Fruit fly (Drosophila melanogaster) whole organism, embryonic: ENCODE results near the gene CG16719.
A peak's percentile ranks its signal among the peaks of the same experiment; 100 is the strongest.

Source experiments
- Atf3 ChIP-seq: fragments of 200-800 bp; sonication (Bioruptor generic); optimal IDR thresholded peaks from 3 replicates; lab custom pipeline; 2016; ENCODE audit warnings: missing biosample characterization, missing genetic modification characterization
- Bteb2 ChIP-seq: fragments of 200-800 bp; sonication (Bioruptor generic); optimal IDR thresholded peaks from 2 replicates; lab custom pipeline; 2016; ENCODE audit warnings: missing biosample characterization, missing genetic modification characterization
- CG10267 ChIP-seq: fragments of 200-800 bp; sonication (Bioruptor generic); optimal IDR thresholded peaks from 2 replicates; lab custom pipeline; 2018; ENCODE audit warnings: missing biosample characterization, mild to moderate bottlenecking, missing genetic modification characterization, moderate library complexity
- CG10274 ChIP-seq: fragments of 200-800 bp; sonication (Bioruptor generic); optimal IDR thresholded peaks from 3 replicates; lab custom pipeline; 2017; ENCODE audit warnings: missing biosample characterization, mild to moderate bottlenecking, missing genetic modification characterization
- CG12155 ChIP-seq: fragments of 200-800 bp; sonication (Bioruptor generic); optimal IDR thresholded peaks from 3 replicates; lab custom pipeline; 2016; ENCODE audit warnings: missing biosample characterization, missing genetic modification characterization
- CG13287 ChIP-seq: fragments of 200-800 bp; sonication (Bioruptor generic); IDR thresholded peaks from 2 replicates; pipeline ENCODE4 v1.3.6; 2022; ENCODE audit warnings: missing biosample characterization, missing genetic modification characterization; ENCODE audit not compliant: partially characterized antibody
- CG14965 ChIP-seq: fragments of 200-800 bp; sonication (Bioruptor generic); optimal IDR thresholded peaks from 2 replicates; lab custom pipeline; 2016; ENCODE audit warnings: missing biosample characterization, missing genetic modification characterization, borderline replicate concordance
- CG15696 ChIP-seq: fragments of 200-800 bp; sonication (Bioruptor generic); optimal IDR thresholded peaks from 2 replicates; lab custom pipeline; 2019; ENCODE audit warnings: missing biosample characterization, mild to moderate bottlenecking, missing genetic modification characterization, moderate library complexity
- CG1603 ChIP-seq: fragments of 200-800 bp; sonication (Bioruptor generic); optimal IDR thresholded peaks from 2 replicates; lab custom pipeline; 2019; ENCODE audit warnings: missing biosample characterization, mild to moderate bottlenecking, missing genetic modification characterization, moderate library complexity
- CG17385 ChIP-seq: fragments of 200-800 bp; sonication (Bioruptor generic); optimal IDR thresholded peaks from 3 replicates; lab custom pipeline; 2018; ENCODE audit warnings: missing biosample characterization, mild to moderate bottlenecking, missing genetic modification characterization
- CG17912 ChIP-seq: fragments of 200-800 bp; sonication (Bioruptor generic); optimal IDR thresholded peaks from 2 replicates; lab custom pipeline; 2018; ENCODE audit warnings: missing biosample characterization, mild to moderate bottlenecking, missing genetic modification characterization
- CG3163 ChIP-seq: fragments of 200-800 bp; sonication (Bioruptor generic); optimal IDR thresholded peaks from 3 replicates; lab custom pipeline; 2016; ENCODE audit warnings: missing biosample characterization, missing genetic modification characterization
- CG7357 ChIP-seq: fragments of 200-800 bp; sonication (Bioruptor generic); IDR thresholded peaks from 3 replicates; pipeline ENCODE4 v1.3.6; 2022; ENCODE audit warnings: missing biosample characterization, missing genetic modification characterization
- CG7963 ChIP-seq: fragments of 200-800 bp; sonication (Bioruptor generic); IDR thresholded peaks from 3 replicates; pipeline ENCODE4 v1.3.6; 2022; ENCODE audit warnings: missing biosample characterization, missing genetic modification characterization; ENCODE audit not compliant: partially characterized antibody
- Chrac-16 ChIP-seq: fragments of 200-800 bp; sonication (Bioruptor generic); optimal IDR thresholded peaks from 3 replicates; lab custom pipeline; 2016; ENCODE audit warnings: missing biosample characterization, missing genetic modification characterization
- CkIIα-i1 ChIP-seq: fragments of 200-800 bp; sonication (Bioruptor generic); IDR thresholded peaks from 2 replicates; pipeline ENCODE4 v1.3.6; 2022; ENCODE audit warnings: missing biosample characterization, missing genetic modification characterization
- D19A ChIP-seq: fragments of 200-800 bp; optimal IDR thresholded peaks from 3 replicates; lab custom pipeline; 2019; ENCODE audit warnings: missing biosample characterization, mild to moderate bottlenecking, missing genetic modification characterization, moderate library complexity
- Deaf1 ChIP-seq: fragments of 200-800 bp; optimal IDR thresholded peaks from 3 replicates; lab custom pipeline; 2019; ENCODE audit warnings: missing biosample characterization, mild to moderate bottlenecking, missing genetic modification characterization, moderate library complexity
- Dek ChIP-seq: fragments of 200-800 bp; sonication (Bioruptor generic); optimal IDR thresholded peaks from 3 replicates; lab custom pipeline; 2019; ENCODE audit warnings: missing biosample characterization, mild to moderate bottlenecking, missing genetic modification characterization, moderate library complexity
- GATAe ChIP-seq: fragments of 200-800 bp; sonication (Bioruptor generic); conservative IDR thresholded peaks from 2 replicates; pipeline ENCODE4 v1.3.6; 2022; ENCODE audit warnings: missing biosample characterization, missing genetic modification characterization
- Hr78 ChIP-seq, 2 experiments: fragments of 200-800 bp in 1 of 2; fragments of >200 bp in 1 of 2; sonication (Bioruptor generic) in 1 of 2; optimal IDR thresholded peaks; 2 replicates each; lab custom pipeline; 2017 to 2019; ENCODE audit warnings: missing biosample characterization in 2 of 2, missing genetic modification characterization in 2 of 2, mild to moderate bottlenecking in 1 of 2, moderate library complexity in 1 of 2
- Hsf ChIP-seq: fragments of 200-800 bp; sonication (Bioruptor generic); optimal IDR thresholded peaks from 3 replicates; lab custom pipeline; 2016; ENCODE audit warnings: missing biosample characterization, missing genetic modification characterization
- Lhr ChIP-seq: fragments of 200-800 bp; sonication (Bioruptor generic); optimal IDR thresholded peaks from 3 replicates; lab custom pipeline; 2017; ENCODE audit warnings: mild to moderate bottlenecking, missing biosample characterization, missing genetic modification reagents, missing genetic modification characterization
- Oaz ChIP-seq: fragments of 200-800 bp; sonication (Bioruptor generic); IDR thresholded peaks from 2 replicates; pipeline ENCODE4 v1.3.6; 2022; ENCODE audit warnings: missing biosample characterization, missing genetic modification characterization
- Opbp ChIP-seq: fragments of 200-800 bp; sonication (Bioruptor generic); IDR thresholded peaks from 3 replicates; pipeline ENCODE4 v1.3.6; 2022; ENCODE audit warnings: missing biosample characterization, missing genetic modification characterization; ENCODE audit not compliant: partially characterized antibody
- Usf ChIP-seq: fragments of 200-800 bp; sonication (Bioruptor generic); optimal IDR thresholded peaks from 2 replicates; lab custom pipeline; 2017; ENCODE audit warnings: missing genotype, missing biosample characterization, missing genetic modification characterization
- ab ChIP-seq: fragments of 200-800 bp; sonication (Bioruptor generic); optimal IDR thresholded peaks from 2 replicates; lab custom pipeline; 2016; ENCODE audit warnings: missing biosample characterization, missing genetic modification characterization
- abd-A ChIP-seq: fragments of 200-800 bp; sonication (Bioruptor generic); optimal IDR thresholded peaks from 3 replicates; lab custom pipeline; 2019; ENCODE audit warnings: missing biosample characterization, mild to moderate bottlenecking, missing genetic modification characterization, moderate library complexity
- caup ChIP-seq: fragments of 200-800 bp; sonication (Bioruptor generic); optimal IDR thresholded peaks from 3 replicates; lab custom pipeline; 2017; ENCODE audit warnings: missing biosample characterization, mild to moderate bottlenecking, missing genetic modification characterization, moderate library complexity; ENCODE audit not compliant: severe bottlenecking
- cg ChIP-seq: fragments of 200-800 bp; sonication (Bioruptor generic); optimal IDR thresholded peaks from 3 replicates; lab custom pipeline; 2019; ENCODE audit warnings: missing biosample characterization, mild to moderate bottlenecking, missing genetic modification characterization, moderate library complexity
- corto ChIP-seq: fragments of 200-800 bp; sonication (Bioruptor generic); optimal IDR thresholded peaks from 2 replicates; lab custom pipeline; 2016; ENCODE audit warnings: missing biosample characterization, mild to moderate bottlenecking, missing genetic modification characterization, moderate library complexity
- crol ChIP-seq: fragments of 200-800 bp; sonication (Bioruptor generic); IDR thresholded peaks from 2 replicates; pipeline ENCODE4 v1.3.6; 2022; ENCODE audit warnings: missing biosample characterization, missing genetic modification characterization
- esg ChIP-seq: fragments of 200-800 bp; sonication (Bioruptor generic); conservative IDR thresholded peaks from 2 replicates; pipeline ENCODE4 v1.3.6; 2022; ENCODE audit warnings: missing biosample characterization, missing genetic modification characterization
- exex ChIP-seq: fragments of 200-800 bp; sonication (Bioruptor generic); optimal IDR thresholded peaks from 4 replicates; lab custom pipeline; 2018; ENCODE audit warnings: missing biosample characterization, mild to moderate bottlenecking, missing genetic modification characterization, moderate library complexity
- gce ChIP-seq: fragments of 200-800 bp; sonication (Bioruptor generic); IDR thresholded peaks from 3 replicates; pipeline ENCODE4 v1.3.6; 2022; ENCODE audit warnings: missing biosample characterization, missing genetic modification characterization
- hbn ChIP-seq: fragments of 200-800 bp; sonication (Bioruptor generic); IDR thresholded peaks from 2 replicates; pipeline ENCODE4 v1.3.6; 2022; ENCODE audit warnings: missing biosample characterization, missing genetic modification characterization; ENCODE audit not compliant: partially characterized antibody
- inv ChIP-seq: fragments of 200-800 bp; sonication (Bioruptor generic); IDR thresholded peaks from 2 replicates; pipeline ENCODE4 v1.3.6; 2022; ENCODE audit warnings: missing biosample characterization, missing genetic modification characterization; ENCODE audit not compliant: partially characterized antibody
- kay ChIP-seq: fragments of 200-800 bp; sonication (Bioruptor generic); optimal IDR thresholded peaks from 2 replicates; lab custom pipeline; 2016; ENCODE audit warnings: missing biosample characterization, missing genetic modification characterization
- mirr ChIP-seq: fragments of 200-800 bp; sonication (Bioruptor generic); optimal IDR thresholded peaks from 3 replicates; lab custom pipeline; 2018; ENCODE audit warnings: missing biosample characterization, mild to moderate bottlenecking, missing genetic modification characterization
- rib ChIP-seq: fragments of 200-800 bp; sonication (Bioruptor generic); IDR thresholded peaks from 2 replicates; pipeline ENCODE4 v1.3.6; 2022; ENCODE audit warnings: missing biosample characterization, missing genetic modification characterization
- row ChIP-seq: fragments of 200-800 bp; sonication (Bioruptor generic); IDR thresholded peaks from 3 replicates; pipeline ENCODE4 v1.3.6; 2022; ENCODE audit warnings: missing biosample characterization, missing genetic modification characterization
- sd ChIP-seq: fragments of 200-800 bp; sonication (Bioruptor generic); optimal IDR thresholded peaks from 3 replicates; lab custom pipeline; 2018; ENCODE audit warnings: missing biosample characterization, mild to moderate bottlenecking, missing genetic modification characterization, moderate library complexity
- sens ChIP-seq: fragments of 200-800 bp; sonication (Bioruptor generic); peaks from one replicate; lab custom pipeline; 2016; ENCODE audit warnings: missing biosample characterization, missing genetic modification characterization
- sim ChIP-seq: fragments of 200-800 bp; sonication (Bioruptor generic); IDR thresholded peaks from 2 replicates; pipeline ENCODE4 v1.3.6; 2022; ENCODE audit warnings: missing biosample characterization, missing genetic modification characterization
- sisA ChIP-seq: fragments of 200-800 bp; sonication (Bioruptor generic); IDR thresholded peaks from 2 replicates; pipeline ENCODE4 v1.3.6; 2022; ENCODE audit warnings: missing biosample characterization, missing genetic modification characterization
- sug ChIP-seq: fragments of 200-800 bp; optimal IDR thresholded peaks from 2 replicates; lab custom pipeline; 2019; ENCODE audit warnings: missing biosample characterization, mild to moderate bottlenecking, missing genetic modification characterization, moderate library complexity
- tup ChIP-seq: fragments of 200-800 bp; sonication (Bioruptor generic); optimal IDR thresholded peaks from 2 replicates; lab custom pipeline; 2016; ENCODE audit warnings: missing biosample characterization, mild to moderate bottlenecking, missing genetic modification characterization, moderate library complexity

Gene CG16719

dm6 chr3L:9712066-9712789 lies 27.3 kb downstream of the CG16719 start:
- no peak for TF ChIP-seq abd-A
- no peak for TF ChIP-seq CG1603 (tag; lab: Kevin White, UChicago)
- TF ChIP-seq Lhr (GFP tag; lab: Kevin White, UChicago), result no peak
- peak; percentile 7 for TF ChIP-seq kay (GFP tag; lab: Kevin White, UChicago)
- no peak for TF ChIP-seq Opbp (GFP tag; lab: Robert Waterston, UW)
- no peak for TF ChIP-seq Usf (GFP tag; lab: Kevin White, UChicago)
- TF ChIP-seq exex (tag; lab: Kevin White, UChicago), result peak; percentile 31
- TF ChIP-seq Oaz (GFP tag; lab: Robert Waterston, UW), result no peak
- TF ChIP-seq Dek (tag; lab: Kevin White, UChicago), result no peak
- no peak for TF ChIP-seq CG7357 (GFP tag; lab: Robert Waterston, UW)
- TF ChIP-seq CG17912 (GFP tag; lab: Kevin White, UChicago), result no peak
- no peak for TF ChIP-seq CG15696 (tag; lab: Kevin White, UChicago)
- no peak for TF ChIP-seq CG14965 (GFP tag; lab: Kevin White, UChicago)
- peak; percentile 26; the same call in 1 of the 2 replicates for TF ChIP-seq GATAe (GFP tag; lab: Robert Waterston, UW)
- peak; percentile 66 for TF ChIP-seq sens (GFP tag; lab: Kevin White, UChicago)
- no peak for TF ChIP-seq Bteb2
- TF ChIP-seq CkIIα-i1 (GFP tag; lab: Robert Waterston, UW), result no peak
- no peak for TF ChIP-seq inv (GFP tag; lab: Robert Waterston, UW)
- no peak for TF ChIP-seq Chrac-16 (GFP tag; lab: Kevin White, UChicago)
- no peak for TF ChIP-seq CG7963 (GFP tag; lab: Robert Waterston, UW)
- TF ChIP-seq esg (GFP tag; lab: Robert Waterston, UW), result no peak
- peak; percentile 45 for TF ChIP-seq row (GFP tag; lab: Robert Waterston, UW)
- TF ChIP-seq CG12155, result no peak
- peak; percentile 46; the same call in 1 of the 2 replicates for TF ChIP-seq crol (GFP tag; lab: Robert Waterston, UW)
- no peak for TF ChIP-seq CG3163 (GFP tag; lab: Kevin White, UChicago)
- TF ChIP-seq cg (GFP tag; lab: Kevin White, UChicago), result no peak
- TF ChIP-seq ab (GFP tag; lab: Kevin White, UChicago), result no peak
- TF ChIP-seq corto, result no peak
- no peak for TF ChIP-seq caup (GFP tag; lab: Kevin White, UChicago)
- no peak for TF ChIP-seq CG13287 (GFP tag; lab: Robert Waterston, UW)
- no peak for TF ChIP-seq sim (GFP tag; lab: Robert Waterston, UW)
- TF ChIP-seq sug (tag; lab: Kevin White, UChicago), result peak; percentile 63
- peak; percentile 71 for TF ChIP-seq D19A (tag; lab: Kevin White, UChicago)
- no peak for TF ChIP-seq gce
- TF ChIP-seq hbn (GFP tag; lab: Robert Waterston, UW), result no peak
- no peak for TF ChIP-seq CG10267
- peak; percentile 2 for TF ChIP-seq mirr (GFP tag; lab: Kevin White, UChicago)
- TF ChIP-seq sd, result peak; percentile 1
- peak in 1 of 2 experiments; percentile 89 for TF ChIP-seq Hr78 (GFP tag; optimal IDR thresholded peaks at IDR 0.05; lab: Kevin White, UChicago)
- TF ChIP-seq tup (GFP tag; lab: Kevin White, UChicago), result no peak
- peak; percentile 35 for TF ChIP-seq CG10274 (GFP tag; lab: Kevin White, UChicago)
- TF ChIP-seq sisA, result no peak
- no peak for TF ChIP-seq Hsf (GFP tag; lab: Kevin White, UChicago)
- no peak for TF ChIP-seq rib (GFP tag; lab: Robert Waterston, UW)
- TF ChIP-seq Atf3 (GFP tag; lab: Kevin White, UChicago), result no peak
- no peak for TF ChIP-seq Deaf1 (tag; lab: Kevin White, UChicago)
- TF ChIP-seq CG17385 (GFP tag; lab: Kevin White, UChicago), result no peak
